Worm (Caenorhabditis elegans): Measurements from ENCODE around the gene C17C3.15.

C17C3.15 gene

ce11 chrII:5593377-5593932 is 23.0 kb downstream of the C17C3.15 start, which contains the start of gene cdc-14 (continued):
- peak; percentile 90 for TF ChIP-seq nhr-71 (tag; optimal IDR thresholded peaks at IDR 0.05)
- peak; percentile 72 for TF ChIP-seq lin-13 (GFP tag; optimal IDR thresholded peaks at IDR 0.05)
- peak; percentile 79 for TF ChIP-seq tbx-2 (tag; optimal IDR thresholded peaks at IDR 0.05)
- TF ChIP-seq snpc-4 (tag; optimal IDR thresholded peaks at IDR 0.05) = peak; percentile 81
- TF ChIP-seq mep-1 (tag; optimal IDR thresholded peaks at IDR 0.05) = peak; percentile 84
- no peak for TF ChIP-seq zag-1 (tag; optimal IDR thresholded peaks at IDR 0.05)
- peak; percentile 70 to 86 for TF ChIP-seq lin-35 (GFP tag; optimal IDR thresholded peaks at IDR 0.05)
- TF ChIP-seq ztf-4 (tag; optimal IDR thresholded peaks at IDR 0.05) = peak; percentile 64

- TF ChIP-seq nhr-77 (tag; optimal IDR thresholded peaks at IDR 0.05) (peak; percentile 34), blmp-1 (tag; optimal IDR thresholded peaks at IDR 0.05) (peak; percentile 28), nhr-47 (tag; optimal IDR thresholded peaks at IDR 0.05) (peak; percentile 43), fkh-8 (tag; optimal IDR thresholded peaks at IDR 0.05) (peak; percentile 45), ceh-82 (tag; optimal IDR thresholded peaks at IDR 0.05) (peak in 2 of 3 experiments; percentile 1), unc-98 (GFP tag; IDR thresholded peaks at IDR 0.05) (no peak), nhr-12 (tag; optimal IDR thresholded peaks at IDR 0.05) (no peak), lin-14 (GFP tag; optimal IDR thresholded peaks at IDR 0.05) (peak; percentile 51), nhr-71 (tag; optimal IDR thresholded peaks at IDR 0.05) (peak; percentile 61), nhr-85 (tag) (peak; percentile 69), mdl-1 (tag; optimal IDR thresholded peaks at IDR 0.05) (no peak), C16A3.4 (tag; optimal IDR thresholded peaks at IDR 0.05) (peak; percentile 76), zag-1 (tag; optimal IDR thresholded peaks at IDR 0.05) (no peak), F16B12.6 (tag; optimal IDR thresholded peaks at IDR 0.05) (peak; percentile 12), lin-15B (tag; optimal IDR thresholded peaks at IDR 0.05) (peak; percentile 48), irx-1 (tag; optimal IDR thresholded peaks at IDR 0.05) (peak; percentile 17), xbp-1 (tag; optimal IDR thresholded peaks at IDR 0.05) (peak; percentile 33), snu-23 (GFP tag; optimal IDR thresholded peaks at IDR 0.05) (peak; percentile 49), lsy-2 (tag; optimal IDR thresholded peaks at IDR 0.05) (peak; percentile 5 to 82), aly-2 (tag; optimal IDR thresholded peaks at IDR 0.05) (no peak), sptf-1 (tag; optimal IDR thresholded peaks at IDR 0.05) (no peak), mef-2 (tag; optimal IDR thresholded peaks at IDR 0.05) (no peak), dsc-1 (tag; optimal IDR thresholded peaks at IDR 0.05) (no peak), unc-130 (tag; optimal IDR thresholded peaks at IDR 0.05) (peak; percentile 40), mep-1 (tag; optimal IDR thresholded peaks at IDR 0.05) (peak; percentile 36), snpc-4 (tag; optimal IDR thresholded peaks at IDR 0.05) (peak; percentile 15), lin-35 (GFP tag; optimal IDR thresholded peaks at IDR 0.05) (peak; percentile 41 to 73), rnt-1 (tag; optimal IDR thresholded peaks at IDR 0.05) (peak; percentile 19), hpl-2 (GFP tag; optimal IDR thresholded peaks at IDR 0.05) (no peak), nhr-237 (tag; optimal IDR thresholded peaks at IDR 0.05) (no peak), efl-1 (optimal IDR thresholded peaks at IDR 0.05) (peak; percentile 50 to 59), efl-1 (GFP tag; optimal IDR thresholded peaks at IDR 0.05 in 1 of 2) (peak; percentile 1 to 58), elt-2 (tag; optimal IDR thresholded peaks at IDR 0.05) (peak; percentile 8), isw-1 (GFP tag; IDR thresholded peaks at IDR 0.05) (peak; percentile 28; the same call in 1 of the 2 replicates), tbx-2 (tag; optimal IDR thresholded peaks at IDR 0.05) (peak; percentile 23), C34B4.2 (tag; optimal IDR thresholded peaks at IDR 0.05) (no peak), vab-15 (tag; optimal IDR thresholded peaks at IDR 0.05) (no peak), elt-3 (tag; optimal IDR thresholded peaks at IDR 0.05) (peak in 1 of 6 experiments; percentile 21), dpl-1 (GFP tag; optimal IDR thresholded peaks at IDR 0.05) (peak; percentile 11 to 67 (median 41)), nhr-20 (tag; optimal IDR thresholded peaks at IDR 0.05) (peak; percentile 43), lir-3 (tag; optimal IDR thresholded peaks at IDR 0.05; ENCODE audit: poor library complexity) (peak; percentile 63), nhr-90 (tag; optimal IDR thresholded peaks at IDR 0.05; ENCODE audit: poor library complexity) (peak; percentile 26), skn-1 (tag; optimal IDR thresholded peaks at IDR 0.05) (peak; percentile 48), ceh-63 (GFP tag; optimal IDR thresholded peaks at IDR 0.05) (no peak)
Observed at ce11 chrII:5594210-5594764, 23.8 kb downstream of the C17C3.15 start, which contains the start of gene ttc-4. Gene ttc-4 (plus strand): TSS chrII:5594714.
